Fruit fly (Drosophila melanogaster) Kc167 (cell line): Measurements from ENCODE around the gene CG14694.

Experiments
- Myc ChIP-seq: fragments of >200 bp; optimal IDR thresholded peaks from 2 replicates; lab custom pipeline; 2017; ENCODE audit warnings: missing external identifiers
- Sin3A ChIP-seq: fragments of >200 bp; optimal IDR thresholded peaks from 2 replicates; lab custom pipeline; 2018; ENCODE audit warnings: missing external identifiers
- h ChIP-seq: fragments of >200 bp; optimal IDR thresholded peaks from 3 replicates; lab custom pipeline; 2018; ENCODE audit warnings: missing external identifiers
- insv ChIP-seq: fragments of >200 bp; optimal IDR thresholded peaks from 3 replicates; lab custom pipeline; 2018; ENCODE audit warnings: missing external identifiers
- psq ChIP-seq: fragments of >200 bp; optimal IDR thresholded peaks from 2 replicates; lab custom pipeline; 2017; ENCODE audit warnings: missing external identifiers
- ttk ChIP-seq: sonication (Bioruptor generic); optimal IDR thresholded peaks from 2 replicates; lab custom pipeline; 2017; ENCODE audit warnings: missing external identifiers

Gene CG14694

DNA sequence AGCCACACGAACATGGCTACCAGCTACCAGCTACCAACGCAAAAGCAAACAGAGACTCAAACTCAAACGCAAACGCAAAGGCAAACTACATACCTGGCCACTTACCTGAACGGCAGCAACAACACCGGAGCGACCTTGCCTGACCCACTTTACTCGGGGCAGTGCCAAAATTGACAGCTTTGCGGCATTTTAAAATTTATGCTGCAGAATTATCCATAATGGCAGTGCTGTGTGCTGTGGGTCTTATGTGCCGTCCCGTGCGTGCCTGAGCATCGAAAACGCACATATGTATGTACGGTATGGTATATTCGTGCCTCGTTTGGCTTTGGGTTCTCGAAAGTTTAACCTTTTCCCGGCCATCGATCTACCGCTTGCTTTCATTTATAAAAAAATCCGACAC, 30.9 kb downstream of the CG14694 start:
- no peak for TF ChIP-seq Sin3A (lab: Kevin White, UChicago)
- TF ChIP-seq psq: no peak
- no peak for TF ChIP-seq h (lab: Kevin White, UChicago)

DNA sequence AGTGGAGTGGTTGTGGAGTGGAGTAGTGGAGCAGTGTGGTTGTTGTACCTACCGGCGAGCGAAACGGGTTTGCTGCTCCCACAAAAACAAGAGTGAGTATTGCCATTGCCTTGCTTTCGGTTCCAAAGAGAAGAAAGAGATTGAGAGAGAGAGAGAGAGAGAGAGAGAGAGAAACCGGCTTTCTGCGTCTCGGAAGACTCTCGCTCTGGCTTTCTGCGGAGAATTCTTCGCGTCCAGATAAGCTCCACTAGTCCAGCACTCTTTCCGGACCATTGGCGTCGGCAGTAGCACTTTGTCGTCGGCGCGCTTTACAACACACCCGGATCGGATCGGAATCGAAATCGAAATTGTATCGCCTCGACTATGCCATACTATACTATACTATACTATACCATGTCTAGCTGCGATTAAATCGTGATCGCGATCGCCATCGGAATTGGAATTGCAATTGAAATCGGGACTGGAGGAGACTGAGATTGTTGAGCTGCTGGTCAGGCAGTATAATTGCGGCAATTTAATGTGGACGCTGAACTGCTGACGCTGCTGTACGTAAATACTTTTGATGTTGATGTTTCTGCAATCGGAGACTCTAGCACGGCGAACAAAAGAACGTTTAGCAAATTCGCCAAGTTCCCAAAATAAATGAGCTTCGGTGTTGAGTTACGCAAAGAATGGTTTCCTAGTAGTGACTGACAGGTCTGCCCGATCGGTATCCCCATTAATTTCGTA, 32.7 kb downstream of the CG14694 start, which contains the start of gene Cad86C:
Gene Cad86C (plus strand): TSS at position 284 of the 729 bp plus-strand sequence.
- TF ChIP-seq Myc (lab: Kevin White, UChicago): no peak
- no peak for TF ChIP-seq psq
- TF ChIP-seq h (lab: Kevin White, UChicago): no peak
- no peak for TF ChIP-seq ttk (lab: Kevin White, UChicago)
- TF ChIP-seq insv (lab: Kevin White, UChicago): no peak
- TF ChIP-seq Sin3A (lab: Kevin White, UChicago): no peak

DNA sequence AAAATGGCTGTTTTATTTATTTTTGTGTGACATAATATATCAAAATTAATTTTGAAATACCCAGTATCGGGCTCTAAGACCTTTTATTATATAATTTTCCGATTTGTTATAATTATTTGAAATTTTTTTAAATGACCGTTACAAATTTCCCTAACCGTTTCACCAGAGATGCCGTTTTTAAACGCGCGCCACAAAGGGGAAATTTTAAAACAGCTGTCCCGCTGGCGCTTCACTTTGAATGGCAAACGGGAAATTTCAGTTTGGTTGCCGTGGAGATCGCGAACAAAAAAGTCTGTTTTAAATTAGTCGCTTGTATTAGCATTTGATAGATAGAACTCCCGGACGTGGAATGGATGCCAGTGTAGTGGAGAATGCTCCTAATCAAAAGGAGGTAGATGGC, 44.6 kb downstream of the CG14694 start, which contains the start of the genes CG14693 and TTLL15:
Gene CG14693 (minus strand): TSS at position 16 of the 400 bp plus-strand sequence.
Gene TTLL15 (plus strand): TSS at position 257 of the 400 bp plus-strand sequence.
- TF ChIP-seq insv (lab: Kevin White, UChicago): no peak
- TF ChIP-seq Sin3A (lab: Kevin White, UChicago): no peak
- no peak for TF ChIP-seq Myc (lab: Kevin White, UChicago)
- TF ChIP-seq psq: no peak
- no peak for TF ChIP-seq h (lab: Kevin White, UChicago)
- TF ChIP-seq ttk (lab: Kevin White, UChicago): no peak
